Worm (Caenorhabditis elegans): Measurements from ENCODE around the gene mlc-2.

Gene mlc-2

DNA sequence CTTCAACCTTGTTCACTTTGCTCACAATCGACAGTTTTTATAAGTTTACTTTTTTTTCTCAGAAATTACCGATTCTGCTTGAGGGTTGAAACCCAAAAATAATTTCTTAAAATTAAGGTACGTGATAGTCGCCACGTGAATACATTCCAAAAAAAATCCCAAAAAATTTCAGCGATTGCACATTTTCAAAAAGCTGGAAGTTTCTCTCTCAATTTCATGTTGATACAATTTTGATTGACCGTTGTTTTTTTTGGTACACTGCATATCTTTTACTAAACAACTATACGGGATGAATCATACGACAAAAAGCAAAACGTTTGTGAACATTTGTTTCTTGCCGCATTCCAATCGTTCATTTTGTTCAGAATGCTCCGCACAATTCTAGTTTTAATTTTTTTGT is 18.0 kb downstream of the mlc-2 start, which contains the start of gene C36E6.8:
Gene C36E6.8 (plus strand): TSS at position 301 of the 400 bp plus-strand sequence.
- TF ChIP-seq nhr-129 (tag; optimal IDR thresholded peaks at IDR 0.05) (no peak), elt-1 (tag; optimal IDR thresholded peaks at IDR 0.05) (no peak), nhr-10 (tag; optimal IDR thresholded peaks at IDR 0.05) (no peak), gmeb-1 (tag; optimal IDR thresholded peaks at IDR 0.05) (no peak), ztf-4 (tag; optimal IDR thresholded peaks at IDR 0.05) (no peak), sma-9 (GFP tag; optimal IDR thresholded peaks at IDR 0.05) (no peak), sma-9 (tag; optimal IDR thresholded peaks at IDR 0.05) (no peak), F13H6.1 (tag; optimal IDR thresholded peaks at IDR 0.05) (no peak), R02D3.7 (tag; optimal IDR thresholded peaks at IDR 0.05) (no peak), nhr-12 (tag; optimal IDR thresholded peaks at IDR 0.05) (no peak), nhr-25 (tag; optimal IDR thresholded peaks at IDR 0.05) (no peak), sem-4 (tag; optimal IDR thresholded peaks at IDR 0.05) (no peak), nhr-77 (tag; optimal IDR thresholded peaks at IDR 0.05) (no peak), unc-39 (tag; optimal IDR thresholded peaks at IDR 0.05) (no peak)

DNA sequence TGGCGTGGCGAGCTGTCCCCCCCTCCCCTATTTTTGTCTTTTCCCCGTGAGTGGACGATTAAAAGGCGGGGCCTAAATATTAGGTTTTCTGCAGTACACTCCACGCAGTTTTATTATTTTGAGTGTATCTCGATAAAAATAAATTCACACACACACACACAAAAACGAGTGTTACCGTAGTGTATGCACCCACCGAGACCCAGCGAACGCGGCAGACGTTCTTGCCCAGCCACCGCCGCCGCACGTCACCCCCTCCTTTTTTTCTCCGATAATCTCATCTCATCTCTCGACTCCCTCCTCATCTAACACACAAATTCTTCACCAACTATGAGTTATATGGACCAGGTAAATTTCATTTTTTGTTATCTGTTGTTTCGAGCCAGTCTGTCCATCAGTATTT is 22.2 kb downstream of the mlc-2 start, which contains the start of gene fubl-3:
Gene fubl-3 (plus strand): TSS at position 212 of the 400 bp plus-strand sequence.
- peak; percentile 25 for TF ChIP-seq fos-1 (tag; optimal IDR thresholded peaks at IDR 0.05)
- TF ChIP-seq R02D3.7 (tag; optimal IDR thresholded peaks at IDR 0.05): no peak
- TF ChIP-seq F13H6.1 (tag; optimal IDR thresholded peaks at IDR 0.05): peak; percentile 38
- TF ChIP-seq sma-9 (GFP tag; optimal IDR thresholded peaks at IDR 0.05): no peak
- TF ChIP-seq sma-9 (tag; optimal IDR thresholded peaks at IDR 0.05): no peak
- TF ChIP-seq sma-3 (GFP tag; optimal IDR thresholded peaks at IDR 0.05): peak; percentile 16
- TF ChIP-seq nhr-129 (tag; optimal IDR thresholded peaks at IDR 0.05): peak; percentile 46
- TF ChIP-seq unc-55 (GFP tag; optimal IDR thresholded peaks at IDR 0.05): peak; percentile 61
- peak; percentile 16 for TF ChIP-seq lin-11 (tag; optimal IDR thresholded peaks at IDR 0.05)
- TF ChIP-seq snpc-4 (tag; optimal IDR thresholded peaks at IDR 0.05): peak; percentile 63
- peak; percentile 32 for TF ChIP-seq C34F6.9 (tag; optimal IDR thresholded peaks at IDR 0.05)
- TF ChIP-seq skn-1 (tag; optimal IDR thresholded peaks at IDR 0.05): no peak
- TF ChIP-seq ceh-16 (tag; optimal IDR thresholded peaks at IDR 0.05): peak; percentile 60
- TF ChIP-seq lsy-2 (tag; optimal IDR thresholded peaks at IDR 0.05): peak; percentile 53 to 94

DNA sequence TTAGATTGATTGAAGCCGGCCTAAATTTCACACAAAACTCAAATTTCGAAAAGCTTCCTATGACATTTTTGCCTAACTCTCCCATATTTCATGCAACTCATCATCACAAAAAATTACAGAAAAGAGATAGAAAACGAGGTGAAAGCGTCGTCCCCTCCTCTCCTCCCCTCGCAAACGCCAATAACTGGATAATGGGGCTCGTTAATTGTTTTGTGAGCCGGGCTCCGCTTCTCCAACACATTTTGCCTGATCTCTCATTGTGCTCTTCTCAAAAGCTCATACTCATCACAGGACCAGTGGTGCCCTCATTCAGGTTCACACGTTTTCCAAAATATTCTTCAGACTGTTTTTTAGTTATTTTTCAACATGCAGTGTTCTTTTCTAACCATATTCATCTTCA is 27.6 kb downstream of the mlc-2 start, which contains the start of gene pbo-6:
Gene pbo-6 (plus strand): TSS at position 240 of the 400 bp plus-strand sequence.
- TF ChIP-seq lsy-2 (tag; optimal IDR thresholded peaks at IDR 0.05) (no peak), mdl-1 (tag; optimal IDR thresholded peaks at IDR 0.05) (no peak), unc-39 (tag; optimal IDR thresholded peaks at IDR 0.05) (no peak), fos-1 (tag; optimal IDR thresholded peaks at IDR 0.05) (no peak), mbf-1 (tag; optimal IDR thresholded peaks at IDR 0.05) (no peak), sma-3 (GFP tag; optimal IDR thresholded peaks at IDR 0.05) (no peak), ama-1 (optimal IDR thresholded peaks at IDR 0.05) (no peak), F13H6.1 (tag; optimal IDR thresholded peaks at IDR 0.05) (no peak), crh-2 (tag; optimal IDR thresholded peaks at IDR 0.05) (no peak)

DNA sequence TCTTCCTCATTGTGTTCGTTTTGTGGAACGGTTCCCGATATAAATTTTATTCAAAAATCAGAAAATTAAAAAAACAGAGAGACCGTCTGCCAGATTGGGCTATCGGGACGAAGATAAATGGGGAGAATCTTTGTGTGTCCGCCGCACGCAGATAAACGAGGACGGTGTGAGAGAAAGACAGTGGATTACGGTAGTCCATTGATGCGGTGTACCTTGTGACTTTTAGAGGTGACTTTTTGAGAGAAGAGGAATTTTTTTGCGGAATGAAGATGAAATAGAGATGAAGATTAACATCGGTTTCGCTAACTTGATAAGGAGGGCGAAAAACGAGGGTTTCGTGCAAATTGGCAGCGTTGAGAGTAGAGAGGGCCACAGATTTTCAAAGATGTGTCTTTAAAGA is 28.6 kb downstream of the mlc-2 start:
- TF ChIP-seq fos-1 (tag; optimal IDR thresholded peaks at IDR 0.05): peak; percentile 7
- TF ChIP-seq nhr-23 (tag; optimal IDR thresholded peaks at IDR 0.05): no peak
- TF ChIP-seq unc-62 (GFP tag; optimal IDR thresholded peaks at IDR 0.05): no peak
- TF ChIP-seq ceh-16 (tag; optimal IDR thresholded peaks at IDR 0.05): peak; percentile 78
- TF ChIP-seq peb-1 (tag; optimal IDR thresholded peaks at IDR 0.05): no peak
- TF ChIP-seq sma-3 (GFP tag; optimal IDR thresholded peaks at IDR 0.05): peak; percentile 66
- no peak for TF ChIP-seq alr-1 (tag; optimal IDR thresholded peaks at IDR 0.05)
- TF ChIP-seq nhr-10 (tag; optimal IDR thresholded peaks at IDR 0.05): no peak
- peak; percentile 47 for TF ChIP-seq nhr-25 (tag; optimal IDR thresholded peaks at IDR 0.05)
- TF ChIP-seq C34F6.9 (tag; optimal IDR thresholded peaks at IDR 0.05): no peak
- TF ChIP-seq egl-27 (tag; optimal IDR thresholded peaks at IDR 0.05): no peak
- no peak for TF ChIP-seq mab-5 (tag; optimal IDR thresholded peaks at IDR 0.05)
- no peak for TF ChIP-seq R02D3.7 (tag; optimal IDR thresholded peaks at IDR 0.05)
- no peak for TF ChIP-seq dmd-4 (tag; optimal IDR thresholded peaks at IDR 0.05)
- no peak for TF ChIP-seq nhr-12 (tag; optimal IDR thresholded peaks at IDR 0.05)
- peak; percentile 12 for TF ChIP-seq blmp-1 (tag; optimal IDR thresholded peaks at IDR 0.05; ENCODE audit: insufficient read depth)
- TF ChIP-seq ztf-1 (GFP tag; conservative IDR thresholded peaks at IDR 0.05): no peak
- no peak for TF ChIP-seq skn-1 (tag; optimal IDR thresholded peaks at IDR 0.05)
- TF ChIP-seq lsy-2 (tag; optimal IDR thresholded peaks at IDR 0.05): peak in 1 of 2 experiments; percentile 85
- no peak for TF ChIP-seq mbf-1 (tag; optimal IDR thresholded peaks at IDR 0.05)
- TF ChIP-seq aly-2 (tag; optimal IDR thresholded peaks at IDR 0.05): no peak
- TF ChIP-seq ceh-82 (tag; optimal IDR thresholded peaks at IDR 0.05): no peak
- TF ChIP-seq ama-1 (optimal IDR thresholded peaks at IDR 0.05): no peak
- no peak for TF ChIP-seq mdl-1 (tag; optimal IDR thresholded peaks at IDR 0.05)
- no peak for TF ChIP-seq nhr-77 (tag; optimal IDR thresholded peaks at IDR 0.05)
- TF ChIP-seq nhr-129 (tag; optimal IDR thresholded peaks at IDR 0.05): peak; percentile 30
- no peak for TF ChIP-seq elt-3 (tag; optimal IDR thresholded peaks at IDR 0.05)
- no peak for TF ChIP-seq unc-39 (tag; optimal IDR thresholded peaks at IDR 0.05)
- no peak for TF ChIP-seq ZK546.5 (tag; optimal IDR thresholded peaks at IDR 0.05)
- TF ChIP-seq ztf-4 (tag; optimal IDR thresholded peaks at IDR 0.05): no peak
- no peak for TF ChIP-seq lin-11 (tag; optimal IDR thresholded peaks at IDR 0.05)
- TF ChIP-seq sem-4 (tag; optimal IDR thresholded peaks at IDR 0.05): peak; percentile 18
- peak; percentile 5 for TF ChIP-seq crh-2 (tag; optimal IDR thresholded peaks at IDR 0.05)
- no peak for TF ChIP-seq nhr-11 (tag; optimal IDR thresholded peaks at IDR 0.05)
- no peak for TF ChIP-seq nhr-237 (tag; optimal IDR thresholded peaks at IDR 0.05)
- TF ChIP-seq snpc-4 (tag; optimal IDR thresholded peaks at IDR 0.05): no peak
- no peak for TF ChIP-seq zag-1 (tag; optimal IDR thresholded peaks at IDR 0.05)
- no peak for TF ChIP-seq Y55F3AM.14 (GFP tag; optimal IDR thresholded peaks at IDR 0.05)
- peak; percentile 77 for TF ChIP-seq sma-9 (GFP tag; optimal IDR thresholded peaks at IDR 0.05)
- TF ChIP-seq sma-9 (tag; optimal IDR thresholded peaks at IDR 0.05): no peak

All from whole organism, L2 larva.